Fruit fly (Drosophila melanogaster) whole organism, embryonic: ENCODE measurements around the gene CG11095.

Source experiments
- CG10267 ChIP-seq: fragments of 200-800 bp; sonication (Bioruptor generic); optimal IDR thresholded peaks from 2 replicates; lab custom pipeline; 2018; ENCODE audit warnings: missing biosample characterization, mild to moderate bottlenecking, missing genetic modification characterization, moderate library complexity
- CG10959 ChIP-seq: fragments of 200-800 bp; sonication (Bioruptor generic); IDR thresholded peaks from 2 replicates; pipeline ENCODE4 v1.3.6; 2022; ENCODE audit warnings: missing biosample characterization, missing genetic modification characterization
- CG11085 ChIP-seq: fragments of 200-800 bp; sonication (Bioruptor generic); IDR thresholded peaks from 2 replicates; pipeline ENCODE4 v1.3.6; 2022; ENCODE audit warnings: missing biosample characterization, missing genetic modification characterization
- CG11723 ChIP-seq: fragments of 200-800 bp; sonication (Bioruptor generic); optimal IDR thresholded peaks from 2 replicates; lab custom pipeline; 2017; ENCODE audit warnings: missing biosample characterization, mild to moderate bottlenecking, missing genetic modification characterization
- CG13123 ChIP-seq: fragments of 200-800 bp; sonication (Bioruptor generic); optimal IDR thresholded peaks from 2 replicates; lab custom pipeline; 2016; ENCODE audit warnings: missing biosample characterization, missing genetic modification characterization
- CG13624 ChIP-seq: fragments of 200-800 bp; sonication (Bioruptor generic); optimal IDR thresholded peaks from 2 replicates; lab custom pipeline; 2016; ENCODE audit warnings: missing biosample characterization, missing genetic modification characterization
- CG2712 ChIP-seq: fragments of 200-800 bp; optimal IDR thresholded peaks from 3 replicates; lab custom pipeline; 2019; ENCODE audit warnings: missing biosample characterization, mild to moderate bottlenecking, missing genetic modification characterization, moderate library complexity
- CG30403 ChIP-seq: fragments of 200-800 bp; sonication (Bioruptor generic); optimal IDR thresholded peaks from 3 replicates; lab custom pipeline; 2016; ENCODE audit warnings: missing biosample characterization, missing genetic modification characterization
- CG4424 ChIP-seq: fragments of 200-800 bp; sonication (Bioruptor generic); optimal IDR thresholded peaks from 3 replicates; lab custom pipeline; 2016; ENCODE audit warnings: missing biosample characterization, missing genetic modification characterization
- CG6683 ChIP-seq: fragments of 200-800 bp; sonication (Bioruptor generic); optimal IDR thresholded peaks from 2 replicates; lab custom pipeline; 2017; ENCODE audit warnings: missing biosample characterization, mild to moderate bottlenecking, missing genetic modification characterization, missing genetic modification reagents
- CG7745 ChIP-seq: fragments of 200-800 bp; sonication (Bioruptor generic); optimal IDR thresholded peaks from 2 replicates; lab custom pipeline; 2018; ENCODE audit warnings: missing biosample characterization, mild to moderate bottlenecking, missing genetic modification characterization, moderate library complexity
- CG8388 ChIP-seq: fragments of 200-800 bp; sonication (Bioruptor generic); optimal IDR thresholded peaks from 2 replicates; lab custom pipeline; 2019; ENCODE audit warnings: missing biosample characterization, mild to moderate bottlenecking, missing genetic modification characterization, moderate library complexity
- CG9437 ChIP-seq: fragments of 200-800 bp; sonication (Bioruptor generic); optimal IDR thresholded peaks from 2 replicates; lab custom pipeline; 2018; ENCODE audit warnings: missing biosample characterization, mild to moderate bottlenecking, missing genetic modification characterization
- CG9727 ChIP-seq: fragments of 200-800 bp; sonication (Bioruptor generic); optimal IDR thresholded peaks from 3 replicates; lab custom pipeline; 2017; ENCODE audit warnings: missing biosample characterization, mild to moderate bottlenecking, missing genetic modification characterization
- CG9797 ChIP-seq: fragments of 200-800 bp; sonication (Bioruptor generic); optimal IDR thresholded peaks from 3 replicates; lab custom pipeline; 2018; ENCODE audit warnings: missing biosample characterization, mild to moderate bottlenecking, missing genetic modification characterization
- CG9817 ChIP-seq: fragments of 200-800 bp; sonication (Bioruptor generic); optimal IDR thresholded peaks from 2 replicates; lab custom pipeline; 2018; ENCODE audit warnings: missing biosample characterization, mild to moderate bottlenecking, missing genetic modification characterization, moderate library complexity
- Camta ChIP-seq: fragments of 200-800 bp; sonication (Bioruptor generic); optimal IDR thresholded peaks from 2 replicates; lab custom pipeline; 2016; ENCODE audit warnings: missing biosample characterization, missing genetic modification characterization
- Chrac-16 ChIP-seq: fragments of 200-800 bp; sonication (Bioruptor generic); optimal IDR thresholded peaks from 3 replicates; lab custom pipeline; 2016; ENCODE audit warnings: missing biosample characterization, missing genetic modification characterization
- D19A ChIP-seq: fragments of 200-800 bp; optimal IDR thresholded peaks from 3 replicates; lab custom pipeline; 2019; ENCODE audit warnings: missing biosample characterization, mild to moderate bottlenecking, missing genetic modification characterization, moderate library complexity
- Dll ChIP-seq: fragments of 200-800 bp; sonication (Bioruptor generic); IDR thresholded peaks from 4 replicates; pipeline ENCODE4 v1.3.6; 2022; ENCODE audit warnings: missing biosample characterization, missing genetic modification characterization; ENCODE audit not compliant: partially characterized antibody
- H15 ChIP-seq: fragments of 200-800 bp; sonication (Bioruptor generic); IDR thresholded peaks from 3 replicates; pipeline ENCODE4 v1.3.6; 2022; ENCODE audit warnings: missing biosample characterization, missing genetic modification characterization
- Hand ChIP-seq: fragments of 200-800 bp; sonication (Bioruptor generic); optimal IDR thresholded peaks from 2 replicates; lab custom pipeline; 2017; ENCODE audit warnings: mild to moderate bottlenecking, missing biosample characterization, missing genetic modification reagents, missing genetic modification characterization
- Lhr ChIP-seq: fragments of 200-800 bp; sonication (Bioruptor generic); optimal IDR thresholded peaks from 3 replicates; lab custom pipeline; 2017; ENCODE audit warnings: mild to moderate bottlenecking, missing biosample characterization, missing genetic modification reagents, missing genetic modification characterization
- Lim3 ChIP-seq: fragments of 200-800 bp; sonication (Bioruptor generic); IDR thresholded peaks from 2 replicates; pipeline ENCODE4 v1.3.6; 2022; ENCODE audit warnings: missing biosample characterization, missing genetic modification characterization
- MBD-R2 ChIP-seq: fragments of 200-800 bp; sonication (Bioruptor generic); IDR thresholded peaks from 2 replicates; pipeline ENCODE4 v1.3.6; 2022; ENCODE audit warnings: missing biosample characterization, missing genetic modification characterization
- Mes4 ChIP-seq: fragments of 200-800 bp; sonication (Bioruptor generic); optimal IDR thresholded peaks from 2 replicates; lab custom pipeline; 2016; ENCODE audit warnings: missing biosample characterization, missing genetic modification characterization
- NK7.1 ChIP-seq: fragments of 200-800 bp; sonication (Bioruptor generic); optimal IDR thresholded peaks from 3 replicates; lab custom pipeline; 2016; ENCODE audit warnings: missing biosample characterization, missing genetic modification characterization
- Nf-YB ChIP-seq: fragments of 200-800 bp; sonication (Bioruptor generic); optimal IDR thresholded peaks from 3 replicates; lab custom pipeline; 2019; ENCODE audit warnings: missing biosample characterization, mild to moderate bottlenecking, missing genetic modification characterization, moderate library complexity
- Oli ChIP-seq: fragments of 200-800 bp; sonication (Bioruptor generic); optimal IDR thresholded peaks from 2 replicates; lab custom pipeline; 2018; ENCODE audit warnings: missing biosample characterization, mild to moderate bottlenecking, missing genetic modification characterization, moderate library complexity
- Scr ChIP-seq: fragments of 200-800 bp; sonication (Bioruptor generic); IDR thresholded peaks from 2 replicates; pipeline ENCODE4 v1.3.6; 2022; ENCODE audit warnings: missing biosample characterization, missing genetic modification characterization; ENCODE audit not compliant: partially characterized antibody
- Usf ChIP-seq: fragments of 200-800 bp; sonication (Bioruptor generic); optimal IDR thresholded peaks from 2 replicates; lab custom pipeline; 2017; ENCODE audit warnings: missing genotype, missing biosample characterization, missing genetic modification characterization
- ci ChIP-seq: fragments of 200-800 bp; sonication (Bioruptor generic); IDR thresholded peaks from 3 replicates; pipeline ENCODE4 v1.3.6; 2022; ENCODE audit warnings: missing biosample characterization, missing genetic modification characterization
- dmrt11E ChIP-seq: fragments of 200-800 bp; sonication (Bioruptor generic); optimal IDR thresholded peaks from 3 replicates; lab custom pipeline; 2018; ENCODE audit warnings: missing biosample characterization, mild to moderate bottlenecking, missing genetic modification characterization, moderate library complexity
- emc ChIP-seq: fragments of 200-800 bp; sonication (Bioruptor generic); optimal IDR thresholded peaks from 2 replicates; lab custom pipeline; 2016; ENCODE audit warnings: missing biosample characterization, missing genetic modification characterization
- grau ChIP-seq: fragments of 200-800 bp; optimal IDR thresholded peaks from 3 replicates; lab custom pipeline; 2019; ENCODE audit warnings: missing biosample characterization, mild to moderate bottlenecking, missing genetic modification characterization, moderate library complexity
- hb ChIP-seq: fragments of 200-800 bp; sonication (Bioruptor generic); IDR thresholded peaks from 3 replicates; pipeline ENCODE4 v1.3.6; 2022; ENCODE audit warnings: missing biosample characterization, missing genetic modification characterization; ENCODE audit not compliant: partially characterized antibody
- jumu ChIP-seq: fragments of 200-800 bp; sonication (Bioruptor generic); optimal IDR thresholded peaks from 3 replicates; lab custom pipeline; 2016; ENCODE audit warnings: missing biosample characterization, missing genetic modification characterization
- knrl ChIP-seq: fragments of 200-800 bp; sonication (Bioruptor generic); IDR thresholded peaks from 3 replicates; pipeline ENCODE4 v1.3.6; 2022; ENCODE audit warnings: missing biosample characterization, missing genetic modification characterization; ENCODE audit not compliant: partially characterized antibody
- luna ChIP-seq: fragments of 200-800 bp; sonication (Bioruptor generic); optimal IDR thresholded peaks from 2 replicates; lab custom pipeline; 2016; ENCODE audit warnings: missing biosample characterization, missing genetic modification characterization
- nau ChIP-seq: fragments of 200-800 bp; sonication (Bioruptor generic); optimal IDR thresholded peaks from 3 replicates; lab custom pipeline; 2017; ENCODE audit warnings: missing biosample characterization, mild to moderate bottlenecking, missing genetic modification characterization, missing genetic modification reagents
- p53 ChIP-seq: fragments of 200-800 bp; sonication (Bioruptor generic); optimal IDR thresholded peaks from 2 replicates; lab custom pipeline; 2016; ENCODE audit warnings: missing biosample characterization, missing genetic modification characterization
- pum ChIP-seq: fragments of 200-800 bp; sonication (Bioruptor generic); optimal IDR thresholded peaks from 2 replicates; lab custom pipeline; 2016; ENCODE audit warnings: missing biosample characterization, missing genetic modification characterization
- repo ChIP-seq: fragments of 200-800 bp; sonication (Bioruptor generic); optimal IDR thresholded peaks from 2 replicates; lab custom pipeline; 2016; ENCODE audit warnings: missing biosample characterization, missing genetic modification characterization
- sna ChIP-seq: fragments of 200-800 bp; sonication (Bioruptor generic); IDR thresholded peaks from 2 replicates; pipeline ENCODE4 v1.3.6; 2022; ENCODE audit warnings: missing biosample characterization, missing genetic modification characterization; ENCODE audit not compliant: partially characterized antibody
- sug ChIP-seq: fragments of 200-800 bp; optimal IDR thresholded peaks from 2 replicates; lab custom pipeline; 2019; ENCODE audit warnings: missing biosample characterization, mild to moderate bottlenecking, missing genetic modification characterization, moderate library complexity
- tgo ChIP-seq: fragments of 200-800 bp; sonication (Bioruptor generic); IDR thresholded peaks from 3 replicates; pipeline ENCODE4 v1.3.6; 2022; ENCODE audit warnings: missing biosample characterization, missing genetic modification characterization
- tll ChIP-seq, 2 experiments: fragments of 200-800 bp in 1 of 2; fragments of >200 bp in 1 of 2; sonication (Bioruptor generic) in 1 of 2; optimal IDR thresholded peaks; 2 replicates each; lab custom pipeline; 2017 to 2019; ENCODE audit warnings: missing biosample characterization in 2 of 2, missing genetic modification characterization in 2 of 2, mild to moderate bottlenecking in 1 of 2, moderate library complexity in 1 of 2
- toy ChIP-seq: fragments of 200-800 bp; sonication (Bioruptor generic); IDR thresholded peaks from 2 replicates; pipeline ENCODE4 v1.3.6; 2022; ENCODE audit warnings: missing biosample characterization, missing genetic modification characterization

The CG11095 gene

dm6 chrX:13781739-13782502 lies 29.6 kb upstream of the CG11095 start, which contains the start of the genes CtsB and amrt (continued):
- peak; percentile 92; the same call in 2 of the 3 replicates for TF ChIP-seq knrl (GFP tag; lab: Robert Waterston, UW)
- peak; percentile 47 for TF ChIP-seq CG9727 (GFP tag; lab: Kevin White, UChicago)
- TF ChIP-seq tll (GFP tag; optimal IDR thresholded peaks at IDR 0.05; lab: Kevin White, UChicago): peak in 1 of 2 experiments; percentile 87
- TF ChIP-seq grau (tag; lab: Kevin White, UChicago): peak; percentile 50
- TF ChIP-seq Mes4 (GFP tag; lab: Kevin White, UChicago): peak; percentile 37
- no peak for TF ChIP-seq Lim3 (GFP tag; lab: Robert Waterston, UW)
- TF ChIP-seq Camta: peak; percentile 51
- TF ChIP-seq CG7745 (tag; lab: Kevin White, UChicago): no peak
- TF ChIP-seq Scr: peak; percentile 89
- TF ChIP-seq CG11723 (GFP tag; lab: Kevin White, UChicago): peak; percentile 12
- TF ChIP-seq H15 (GFP tag; lab: Robert Waterston, UW): no peak
- TF ChIP-seq CG9797 (GFP tag; lab: Kevin White, UChicago): peak; percentile 46
- TF ChIP-seq emc (GFP tag; lab: Kevin White, UChicago): no peak
- TF ChIP-seq CG13123 (GFP tag; lab: Kevin White, UChicago): no peak
- no peak for TF ChIP-seq CG6683 (GFP tag; lab: Kevin White, UChicago)
- no peak for TF ChIP-seq toy (GFP tag; lab: Robert Waterston, UW)
- no peak for TF ChIP-seq CG10959 (GFP tag; lab: Robert Waterston, UW)
- TF ChIP-seq CG10267: peak; percentile 26
- TF ChIP-seq p53: peak; percentile 34
- TF ChIP-seq sug: peak; percentile 66
- TF ChIP-seq Oli (tag; lab: Kevin White, UChicago): peak; percentile 12
- TF ChIP-seq NK7.1 (GFP tag; lab: Kevin White, UChicago): no peak
- TF ChIP-seq Chrac-16: peak; percentile 44
- peak; percentile 29 for TF ChIP-seq repo (GFP tag; lab: Kevin White, UChicago)
- TF ChIP-seq CG13624 (GFP tag; lab: Kevin White, UChicago): peak; percentile 62
- TF ChIP-seq MBD-R2 (GFP tag; lab: Robert Waterston, UW): peak; percentile 52
- TF ChIP-seq nau (GFP tag; lab: Kevin White, UChicago): no peak
- TF ChIP-seq Usf: peak; percentile 7
- TF ChIP-seq D19A (tag; lab: Kevin White, UChicago): no peak
- TF ChIP-seq pum (GFP tag; lab: Kevin White, UChicago): peak; percentile 55
- peak; percentile 12 for TF ChIP-seq CG9437 (GFP tag; lab: Kevin White, UChicago)
- TF ChIP-seq Nf-YB (GFP tag; lab: Kevin White, UChicago): no peak
- no peak for TF ChIP-seq Hand (GFP tag; lab: Kevin White, UChicago)
- TF ChIP-seq CG9817 (tag; lab: Kevin White, UChicago): peak; percentile 45
- TF ChIP-seq CG11085 (GFP tag; lab: Robert Waterston, UW): no peak
- TF ChIP-seq Lhr (GFP tag; lab: Kevin White, UChicago): peak; percentile 42
- TF ChIP-seq hb (GFP tag; lab: Robert Waterston, UW): peak; percentile 78
- TF ChIP-seq dmrt11E (tag; lab: Kevin White, UChicago): peak; percentile 28
- peak; percentile 76 for TF ChIP-seq sna
- TF ChIP-seq CG2712 (tag; lab: Kevin White, UChicago): peak; percentile 55
- TF ChIP-seq CG4424 (GFP tag; lab: Kevin White, UChicago): peak; percentile 53
- peak; percentile 88 for TF ChIP-seq Dll
- peak; percentile 62 for TF ChIP-seq CG30403 (GFP tag; lab: Kevin White, UChicago)
- TF ChIP-seq ci (GFP tag; lab: Robert Waterston, UW): no peak
- TF ChIP-seq tgo (GFP tag; lab: Robert Waterston, UW): 0 out of 3 replicates have a peak, but pooled peaks have one; percentile 28
- TF ChIP-seq luna (GFP tag; lab: Kevin White, UChicago): peak; percentile 7
- TF ChIP-seq CG8388 (GFP tag; lab: Kevin White, UChicago): peak; percentile 12
- TF ChIP-seq jumu: peak; percentile 54
